Fruit fly (Drosophila melanogaster) whole organism, embryonic: Measurements from ENCODE around the gene dpr3.
A peak's percentile ranks its signal among the peaks of the same experiment; 100 is the strongest.

ENCODE experiments used
- ATbp ChIP-seq: fragments of 200-800 bp; sonication (Bioruptor generic); optimal IDR thresholded peaks from 2 replicates; lab custom pipeline; 2017; ENCODE audit warnings: missing biosample characterization, mild to moderate bottlenecking, missing genetic modification characterization, missing genetic modification reagents
- Atf3 ChIP-seq: fragments of 200-800 bp; sonication (Bioruptor generic); optimal IDR thresholded peaks from 3 replicates; lab custom pipeline; 2016; ENCODE audit warnings: missing biosample characterization, missing genetic modification characterization
- Bdp1 ChIP-seq: fragments of 200-800 bp; sonication (Bioruptor generic); optimal IDR thresholded peaks from 3 replicates; lab custom pipeline; 2016; ENCODE audit warnings: missing biosample characterization, missing genetic modification characterization
- Blimp-1 ChIP-seq: fragments of 200-800 bp; sonication (Bioruptor generic); optimal IDR thresholded peaks from 3 replicates; lab custom pipeline; 2018; ENCODE audit warnings: missing biosample characterization, missing genetic modification characterization, mild to moderate bottlenecking, moderate library complexity, missing genetic modification reagents
- CG11247 ChIP-seq: fragments of 200-800 bp; sonication (Bioruptor generic); IDR thresholded peaks from 2 replicates; pipeline ENCODE4 v1.3.6; 2022; ENCODE audit warnings: missing biosample characterization, missing genetic modification characterization
- CG11560 ChIP-seq: fragments of 200-800 bp; sonication (Bioruptor generic); IDR thresholded peaks from 3 replicates; pipeline ENCODE4 v1.3.6; 2022; ENCODE audit warnings: missing biosample characterization, missing genetic modification characterization
- CG12071 ChIP-seq: fragments of 200-800 bp; sonication (Bioruptor generic); optimal IDR thresholded peaks from 3 replicates; lab custom pipeline; 2018; ENCODE audit warnings: missing biosample characterization, mild to moderate bottlenecking, missing genetic modification characterization
- CG12236 ChIP-seq: fragments of 200-800 bp; sonication (Bioruptor generic); optimal IDR thresholded peaks from 2 replicates; lab custom pipeline; 2016; ENCODE audit warnings: missing biosample characterization, missing genetic modification characterization
- CG12391 ChIP-seq: fragments of 200-800 bp; sonication (Bioruptor generic); optimal IDR thresholded peaks from 3 replicates; lab custom pipeline; 2018; ENCODE audit warnings: missing biosample characterization, mild to moderate bottlenecking, missing genetic modification characterization, moderate library complexity
- CG13123 ChIP-seq: fragments of 200-800 bp; sonication (Bioruptor generic); optimal IDR thresholded peaks from 2 replicates; lab custom pipeline; 2016; ENCODE audit warnings: missing biosample characterization, missing genetic modification characterization
- CG13775 ChIP-seq: fragments of 200-800 bp; sonication (Bioruptor generic); optimal IDR thresholded peaks from 3 replicates; lab custom pipeline; 2017; ENCODE audit warnings: missing biosample characterization, mild to moderate bottlenecking, missing genetic modification characterization
- CG1602 ChIP-seq: fragments of 200-800 bp; sonication (Bioruptor generic); optimal IDR thresholded peaks from 3 replicates; lab custom pipeline; 2016; ENCODE audit warnings: missing biosample characterization, missing genetic modification characterization
- CG1603 ChIP-seq: fragments of 200-800 bp; sonication (Bioruptor generic); optimal IDR thresholded peaks from 2 replicates; lab custom pipeline; 2019; ENCODE audit warnings: missing biosample characterization, mild to moderate bottlenecking, missing genetic modification characterization, moderate library complexity
- CG16813 ChIP-seq: fragments of 200-800 bp; sonication (Bioruptor generic); IDR thresholded peaks from 3 replicates; pipeline ENCODE4 v1.3.6; 2022; ENCODE audit warnings: missing biosample characterization, missing genetic modification characterization; ENCODE audit not compliant: partially characterized antibody
- CG17359 ChIP-seq: fragments of 200-800 bp; sonication (Bioruptor generic); optimal IDR thresholded peaks from 3 replicates; lab custom pipeline; 2018; ENCODE audit warnings: missing biosample characterization, mild to moderate bottlenecking, missing genetic modification characterization, moderate library complexity
- CG17612 ChIP-seq: fragments of 200-800 bp; sonication (Bioruptor generic); IDR thresholded peaks from 2 replicates; pipeline ENCODE4 v1.3.6; 2022; ENCODE audit warnings: missing biosample characterization, missing genetic modification characterization
- CG30020 ChIP-seq: fragments of 200-800 bp; optimal IDR thresholded peaks from 2 replicates; lab custom pipeline; 2019; ENCODE audit warnings: missing biosample characterization, mild to moderate bottlenecking, missing genetic modification characterization, moderate library complexity
- CG33213 ChIP-seq: fragments of 200-800 bp; sonication (Bioruptor generic); optimal IDR thresholded peaks from 3 replicates; lab custom pipeline; 2016; ENCODE audit warnings: missing biosample characterization, missing genetic modification characterization
- CG9817 ChIP-seq: fragments of 200-800 bp; sonication (Bioruptor generic); optimal IDR thresholded peaks from 2 replicates; lab custom pipeline; 2018; ENCODE audit warnings: missing biosample characterization, mild to moderate bottlenecking, missing genetic modification characterization, moderate library complexity
- CG9876 ChIP-seq: fragments of 200-800 bp; sonication (Bioruptor generic); optimal IDR thresholded peaks from 2 replicates; lab custom pipeline; 2016; ENCODE audit warnings: missing biosample characterization, missing genetic modification characterization
- D19B ChIP-seq: fragments of 200-800 bp; sonication (Bioruptor generic); optimal IDR thresholded peaks from 2 replicates; lab custom pipeline; 2017; ENCODE audit warnings: missing biosample characterization, mild to moderate bottlenecking, missing genetic modification characterization
- Dbx ChIP-seq: fragments of 200-800 bp; sonication (Bioruptor generic); IDR thresholded peaks from 3 replicates; pipeline ENCODE4 v1.3.6; 2022; ENCODE audit warnings: missing biosample characterization, missing genetic modification characterization
- Dp ChIP-seq: fragments of 200-800 bp; sonication (Bioruptor generic); optimal IDR thresholded peaks from 2 replicates; lab custom pipeline; 2018; ENCODE audit warnings: missing biosample characterization, mild to moderate bottlenecking, missing genetic modification characterization, moderate library complexity
- Ets97D ChIP-seq: fragments of 200-800 bp; sonication (Bioruptor generic); optimal IDR thresholded peaks from 3 replicates; lab custom pipeline; 2016; ENCODE audit warnings: missing biosample characterization, missing genetic modification characterization
- HHEX ChIP-seq: fragments of 200-800 bp; sonication (Bioruptor generic); optimal IDR thresholded peaks from 3 replicates; lab custom pipeline; 2017; ENCODE audit warnings: missing biosample characterization, mild to moderate bottlenecking, missing genetic modification characterization, missing genetic modification reagents
- HLH4C ChIP-seq: fragments of 200-800 bp; sonication (Bioruptor generic); IDR thresholded peaks from 3 replicates; pipeline ENCODE4 v1.3.6; 2022; ENCODE audit warnings: missing biosample characterization, missing genetic modification characterization; ENCODE audit not compliant: partially characterized antibody
- Hey ChIP-seq: fragments of 200-800 bp; sonication (Bioruptor generic); optimal IDR thresholded peaks from 3 replicates; lab custom pipeline; 2018; ENCODE audit warnings: missing biosample characterization, mild to moderate bottlenecking, missing genetic modification characterization
- HmgZ ChIP-seq: fragments of 200-800 bp; sonication (Bioruptor generic); optimal IDR thresholded peaks from 2 replicates; lab custom pipeline; 2018; ENCODE audit warnings: missing biosample characterization, mild to moderate bottlenecking, missing genetic modification characterization
- Hr3 ChIP-seq: fragments of 200-800 bp; sonication (Bioruptor generic); optimal IDR thresholded peaks from 3 replicates; lab custom pipeline; 2016; ENCODE audit warnings: missing biosample characterization, missing genetic modification characterization
- NC2β ChIP-seq: fragments of 200-800 bp; sonication (Bioruptor generic); optimal IDR thresholded peaks from 2 replicates; lab custom pipeline; 2016; ENCODE audit warnings: missing biosample characterization, missing genetic modification characterization
- Nf-YB ChIP-seq: fragments of 200-800 bp; sonication (Bioruptor generic); optimal IDR thresholded peaks from 3 replicates; lab custom pipeline; 2019; ENCODE audit warnings: missing biosample characterization, mild to moderate bottlenecking, missing genetic modification characterization, moderate library complexity
- Six4 ChIP-seq: fragments of 200-800 bp; sonication (Bioruptor generic); optimal IDR thresholded peaks from 2 replicates; lab custom pipeline; 2016; ENCODE audit warnings: missing biosample characterization, missing genetic modification characterization
- Sry-β ChIP-seq: fragments of 200-800 bp; sonication (Bioruptor generic); optimal IDR thresholded peaks from 2 replicates; lab custom pipeline; 2018; ENCODE audit warnings: missing biosample characterization, mild to moderate bottlenecking, missing genetic modification characterization, moderate library complexity
- Xrp1 ChIP-seq: fragments of 200-800 bp; sonication (Bioruptor generic); IDR thresholded peaks from 2 replicates; pipeline ENCODE4 v1.3.6; 2022; ENCODE audit warnings: missing biosample characterization, missing genetic modification characterization
- ab ChIP-seq: fragments of 200-800 bp; sonication (Bioruptor generic); optimal IDR thresholded peaks from 2 replicates; lab custom pipeline; 2016; ENCODE audit warnings: missing biosample characterization, missing genetic modification characterization
- abd-A ChIP-seq: fragments of 200-800 bp; sonication (Bioruptor generic); optimal IDR thresholded peaks from 3 replicates; lab custom pipeline; 2019; ENCODE audit warnings: missing biosample characterization, mild to moderate bottlenecking, missing genetic modification characterization, moderate library complexity
- ci ChIP-seq: fragments of 200-800 bp; sonication (Bioruptor generic); IDR thresholded peaks from 3 replicates; pipeline ENCODE4 v1.3.6; 2022; ENCODE audit warnings: missing biosample characterization, missing genetic modification characterization
- eve ChIP-seq, 2 experiments: fragments of >200 bp; optimal IDR thresholded peaks; 2 replicates each; lab custom pipeline; 2017; ENCODE audit warnings: missing biosample characterization in 2 of 2, missing genetic modification characterization in 2 of 2
- fu2 ChIP-seq: fragments of 200-800 bp; sonication (Bioruptor generic); optimal IDR thresholded peaks from 2 replicates; lab custom pipeline; 2016; ENCODE audit warnings: missing biosample characterization, missing genetic modification characterization
- gfzf ChIP-seq: fragments of 200-800 bp; sonication (Bioruptor generic); optimal IDR thresholded peaks from 2 replicates; lab custom pipeline; 2016; ENCODE audit warnings: missing biosample characterization, mild to moderate bottlenecking, missing genetic modification characterization, moderate library complexity
- ind ChIP-seq: fragments of 200-800 bp; sonication (Bioruptor generic); optimal IDR thresholded peaks from 3 replicates; lab custom pipeline; 2016; ENCODE audit warnings: missing biosample characterization, missing genetic modification characterization
- lmd ChIP-seq: fragments of 200-800 bp; sonication (Bioruptor generic); IDR thresholded peaks from 2 replicates; pipeline ENCODE4 v1.3.6; 2022; ENCODE audit warnings: missing biosample characterization, missing genetic modification characterization
- pan ChIP-seq, 4 experiments: fragments of >200 bp in 3 of 4; fragments of 200-800 bp in 1 of 4; sonication (Bioruptor generic) in 1 of 4; optimal IDR thresholded peaks in 3 of 4; IDR thresholded peaks in 1 of 4; 2 replicates each; pipeline versions ENCODE4 v1.3.6 to Lab custom; 2017 to 2022; ENCODE audit warnings: missing biosample characterization in 2 of 4, missing genetic modification characterization in 2 of 4, mixed read lengths in 1 of 4
- sisA ChIP-seq: fragments of 200-800 bp; sonication (Bioruptor generic); IDR thresholded peaks from 2 replicates; pipeline ENCODE4 v1.3.6; 2022; ENCODE audit warnings: missing biosample characterization, missing genetic modification characterization
- sug ChIP-seq: fragments of 200-800 bp; optimal IDR thresholded peaks from 2 replicates; lab custom pipeline; 2019; ENCODE audit warnings: missing biosample characterization, mild to moderate bottlenecking, missing genetic modification characterization, moderate library complexity
- tgo ChIP-seq: fragments of 200-800 bp; sonication (Bioruptor generic); IDR thresholded peaks from 3 replicates; pipeline ENCODE4 v1.3.6; 2022; ENCODE audit warnings: missing biosample characterization, missing genetic modification characterization
- tup ChIP-seq: fragments of 200-800 bp; sonication (Bioruptor generic); optimal IDR thresholded peaks from 2 replicates; lab custom pipeline; 2016; ENCODE audit warnings: missing biosample characterization, mild to moderate bottlenecking, missing genetic modification characterization, moderate library complexity
- zfh2 ChIP-seq: fragments of 200-800 bp; sonication (Bioruptor generic); optimal IDR thresholded peaks from 2 replicates; lab custom pipeline; 2016; ENCODE audit warnings: missing biosample characterization, missing genetic modification characterization

dpr3 gene

DNA sequence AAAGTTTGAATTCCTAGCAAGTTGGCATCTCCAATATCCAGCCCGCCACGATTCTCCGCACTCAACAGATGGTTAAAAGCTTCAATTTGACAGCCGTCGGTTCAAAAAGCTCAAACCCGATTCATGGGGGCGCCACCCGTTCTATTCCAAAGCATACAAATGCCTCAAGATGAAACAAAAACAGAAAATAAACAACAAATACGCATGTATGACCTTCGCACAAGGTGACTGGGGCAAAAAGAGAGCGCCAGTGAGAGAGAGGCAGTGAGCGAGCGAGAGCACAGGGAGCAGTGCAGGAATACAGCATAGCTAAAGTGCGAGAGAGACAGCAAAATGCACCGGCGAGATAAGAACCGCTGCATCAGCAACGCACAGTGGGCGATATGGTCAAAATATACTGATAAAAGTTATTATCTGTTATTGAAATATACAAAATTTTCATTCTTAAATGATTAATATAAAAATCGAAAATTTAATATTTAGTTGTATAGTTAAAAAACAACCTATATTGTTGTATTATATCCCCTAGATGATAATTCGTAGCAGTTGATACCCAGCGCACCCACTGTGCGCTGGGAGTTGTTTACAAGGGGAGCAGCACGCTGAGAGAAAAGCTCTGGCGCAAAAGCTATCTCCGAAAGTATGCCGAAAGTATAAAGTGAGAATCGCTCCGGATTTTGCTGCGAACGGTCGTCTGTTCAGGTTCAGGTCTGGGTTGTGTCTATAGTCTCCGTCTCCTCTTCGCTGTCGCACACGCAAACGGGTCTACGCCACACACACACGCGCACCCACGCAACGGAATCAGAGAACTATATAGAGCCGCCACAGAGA, 20.7 kb upstream of the dpr3 start, which contains the start of gene Glyp (continued):
- TF ChIP-seq CG12071 (GFP tag; lab: Kevin White, UChicago), result peak; percentile 93
- TF ChIP-seq CG1603, result peak; percentile 54
- TF ChIP-seq Hey (tag; lab: Kevin White, UChicago), result peak; percentile 68
- TF ChIP-seq lmd (GFP tag; lab: Robert Waterston, UW), result peak; percentile 96
- peak; percentile 88 for TF ChIP-seq Nf-YB (GFP tag; lab: Kevin White, UChicago)
- TF ChIP-seq CG17359 (tag; lab: Kevin White, UChicago), result peak; percentile 96
- TF ChIP-seq CG12391 (tag; lab: Kevin White, UChicago), result peak; percentile 98
- peak; percentile 90 for TF ChIP-seq tup (GFP tag; lab: Kevin White, UChicago)
- TF ChIP-seq Atf3 (GFP tag; lab: Kevin White, UChicago), result peak; percentile 48
- TF ChIP-seq CG30020 (tag; lab: Kevin White, UChicago), result peak; percentile 84
- TF ChIP-seq CG11247 (GFP tag; lab: Robert Waterston, UW), result peak; percentile 91
- TF ChIP-seq Dbx (GFP tag; lab: Robert Waterston, UW), result peak; percentile 97
- peak; percentile 97 for TF ChIP-seq sug
- TF ChIP-seq NC2β (GFP tag; lab: Kevin White, UChicago), result peak; percentile 42
- TF ChIP-seq tgo (GFP tag; lab: Robert Waterston, UW), result peak; percentile 96
- peak; percentile 84 for TF ChIP-seq CG13123
- no peak for TF ChIP-seq CG9876 (GFP tag; lab: Kevin White, UChicago)
- peak; percentile 94 for TF ChIP-seq D19B (GFP tag; lab: Kevin White, UChicago)
- peak; percentile 90 for TF ChIP-seq sisA
- peak; percentile 55 for TF ChIP-seq Bdp1 (GFP tag; lab: Kevin White, UChicago)
- no peak for TF ChIP-seq eve (GFP tag; optimal IDR thresholded peaks at IDR 0.05; lab: Kevin White, UChicago)
- peak; percentile 91 for TF ChIP-seq zfh2 (GFP tag; lab: Kevin White, UChicago)
- TF ChIP-seq HmgZ (tag; lab: Kevin White, UChicago), result peak; percentile 96
- TF ChIP-seq Ets97D (GFP tag; lab: Kevin White, UChicago), result peak; percentile 87
- peak; percentile 95 for TF ChIP-seq CG9817 (tag; lab: Kevin White, UChicago)
- peak; percentile 89 for TF ChIP-seq ci (GFP tag; lab: Robert Waterston, UW)
- peak; percentile 95 for TF ChIP-seq ind
- TF ChIP-seq Six4 (GFP tag; lab: Kevin White, UChicago), result peak; percentile 92
- TF ChIP-seq HLH4C, result no peak; the same call in 2 of the 3 replicates
- TF ChIP-seq ab (GFP tag; lab: Kevin White, UChicago), result peak; percentile 65
- TF ChIP-seq CG1602, result peak; percentile 90
- TF ChIP-seq CG11560, result peak; percentile 87
- TF ChIP-seq Xrp1 (GFP tag; lab: Robert Waterston, UW), result peak; percentile 97
- peak; percentile 39 for TF ChIP-seq CG12236 (GFP tag; lab: Kevin White, UChicago)
- TF ChIP-seq Sry-β (GFP tag; lab: Kevin White, UChicago), result peak; percentile 58
- no peak for TF ChIP-seq gfzf (GFP tag; lab: Kevin White, UChicago)
- peak; percentile 98 for TF ChIP-seq ATbp (GFP tag; lab: Kevin White, UChicago)
- TF ChIP-seq fu2 (GFP tag; lab: Kevin White, UChicago), result peak; percentile 68
- TF ChIP-seq CG17612 (GFP tag; lab: Robert Waterston, UW), result peak; percentile 91
- peak; percentile 98 for TF ChIP-seq HHEX (GFP tag; lab: Kevin White, UChicago)
- TF ChIP-seq pan (optimal IDR thresholded peaks at IDR 0.05; lab: Kevin White, UChicago), result no peak
- TF ChIP-seq pan (GFP tag; optimal IDR thresholded peaks at IDR 0.05 in 1 of 2, IDR thresholded peaks at IDR 0.05 in 1 of 2), result peak in 1 of 2 experiments; percentile 96
- TF ChIP-seq abd-A (tag; lab: Kevin White, UChicago), result peak; percentile 87
- peak; percentile 97 for TF ChIP-seq Hr3 (GFP tag; lab: Kevin White, UChicago)
- peak; percentile 95 for TF ChIP-seq Blimp-1 (GFP tag; lab: Kevin White, UChicago)
- peak; percentile 97 for TF ChIP-seq CG13775
- peak; percentile 99 for TF ChIP-seq Dp (GFP tag; lab: Kevin White, UChicago)
- TF ChIP-seq CG33213 (GFP tag; lab: Kevin White, UChicago), result peak; percentile 20
- TF ChIP-seq CG16813 (GFP tag; lab: Robert Waterston, UW), result no peak
